Worm (Caenorhabditis elegans) whole organism, late embryonic: ENCODE measurements around the gene F54H12.7.

Experiments used
- ama-1 ChIP-seq: fragments of 150-350 bp; optimal IDR thresholded peaks from 2 replicates; lab custom pipeline; 2014
- dve-1 ChIP-seq: sonication (generic microtip); optimal IDR thresholded peaks from 2 replicates; lab custom pipeline; 2017; ENCODE audit warnings: antibody characterized with exemption, mild to moderate bottlenecking, missing genetic modification characterization, missing compliant biosample characterization
- lin-11 ChIP-seq: fragments of 200-800 bp; sonication (Bioruptor generic); optimal IDR thresholded peaks from 2 replicates; lab custom pipeline; 2018; ENCODE audit warnings: mild to moderate bottlenecking, missing genetic modification characterization, missing compliant biosample characterization

DNA sequence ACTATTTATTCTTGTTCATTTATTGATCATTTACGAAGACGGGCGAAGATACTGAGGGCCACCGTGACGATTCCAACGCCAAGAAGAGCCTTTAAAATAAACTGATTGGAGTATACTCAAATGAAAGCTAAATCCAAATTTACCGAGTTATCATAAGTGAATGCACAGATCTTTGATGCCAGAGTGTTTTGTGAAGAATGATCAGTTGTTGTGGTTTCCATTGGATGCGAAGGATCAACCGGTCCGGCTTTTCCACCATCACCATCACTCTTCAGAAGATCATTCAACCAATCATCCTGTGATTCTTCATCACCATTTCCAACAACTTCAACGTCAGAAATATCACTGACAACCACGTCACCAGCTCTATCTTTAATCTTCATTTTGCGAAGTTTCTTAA, 8.1 kb downstream of the F54H12.7 start:
- TF ChIP-seq lin-11 (tag; lab: Kevin White, UChicago) (no peak), ama-1 (lab: Kevin White, UChicago) (no peak), dve-1 (tag; lab: Kevin White, UChicago) (no peak)
